Worm (Caenorhabditis elegans) whole organism, late embryonic: ENCODE measurements around the gene K03H1.7.

ENCODE experiments used
- C38D4.7 ChIP-seq: fragments of 200-800 bp; sonication (Bioruptor generic); optimal IDR thresholded peaks from 2 replicates; lab custom pipeline; 2018; ENCODE audit warnings: mild to moderate bottlenecking, missing genetic modification characterization, moderate library complexity, missing compliant biosample characterization
- F13H6.1 ChIP-seq: sonication (generic microtip); optimal IDR thresholded peaks from 2 replicates; lab custom pipeline; 2016; ENCODE audit warnings: missing genetic modification characterization, missing compliant biosample characterization
- K02D7.2 ChIP-seq: sonication (generic microtip); optimal IDR thresholded peaks from 2 replicates; lab custom pipeline; 2017; ENCODE audit warnings: mild to moderate bottlenecking, missing genetic modification characterization, missing compliant biosample characterization
- T23F11.4 ChIP-seq: fragments of 200-800 bp; sonication (Bioruptor generic); optimal IDR thresholded peaks from 2 replicates; lab custom pipeline; 2018; ENCODE audit warnings: mild to moderate bottlenecking, missing genetic modification characterization, missing compliant biosample characterization
- ahr-1 ChIP-seq: sonication (generic microtip); optimal IDR thresholded peaks from 2 replicates; lab custom pipeline; 2016; ENCODE audit warnings: missing genetic modification characterization, missing compliant biosample characterization
- ama-1 ChIP-seq: fragments of 150-350 bp; optimal IDR thresholded peaks from 2 replicates; lab custom pipeline; 2014
- ceh-14 ChIP-seq: sonication (generic microtip); optimal IDR thresholded peaks from 2 replicates; lab custom pipeline; 2016; ENCODE audit warnings: missing genotype, missing genetic modification characterization, missing compliant biosample characterization
- ceh-2 ChIP-seq: sonication (generic microtip); optimal IDR thresholded peaks from 2 replicates; lab custom pipeline; 2016; ENCODE audit warnings: missing genotype, missing genetic modification characterization, missing compliant biosample characterization
- ceh-22 ChIP-seq: sonication (generic microtip); optimal IDR thresholded peaks from 2 replicates; lab custom pipeline; 2017; ENCODE audit warnings: missing biosample characterization, missing genetic modification characterization
- ceh-34 ChIP-seq: sonication (generic microtip); optimal IDR thresholded peaks from 2 replicates; lab custom pipeline; 2016; ENCODE audit warnings: mild to moderate bottlenecking, missing genetic modification characterization, missing compliant biosample characterization
- ceh-45 ChIP-seq: fragments of 200-800 bp; sonication (Bioruptor generic); IDR thresholded peaks from 2 replicates; pipeline ENCODE4 v1.3.6; 2022; ENCODE audit warnings: missing genetic modification reagents, missing genetic modification characterization, missing compliant biosample characterization
- ceh-48 ChIP-seq: sonication (generic microtip); optimal IDR thresholded peaks from 2 replicates; lab custom pipeline; 2016; ENCODE audit warnings: missing genetic modification characterization, inconsistent platforms, missing compliant biosample characterization
- ceh-6 ChIP-seq: fragments of 200-800 bp; sonication (Bioruptor generic); optimal IDR thresholded peaks from 2 replicates; lab custom pipeline; 2018; ENCODE audit warnings: mild to moderate bottlenecking, missing genetic modification characterization, missing compliant biosample characterization
- ceh-9 ChIP-seq: sonication (generic microtip); optimal IDR thresholded peaks from 2 replicates; lab custom pipeline; 2016; ENCODE audit warnings: mild to moderate bottlenecking, missing genetic modification characterization, inconsistent platforms, missing compliant biosample characterization
- che-1 ChIP-seq: sonication (generic microtip); optimal IDR thresholded peaks from 2 replicates; lab custom pipeline; 2016; ENCODE audit warnings: mild to moderate bottlenecking, missing genetic modification characterization, missing compliant biosample characterization
- dmd-4 ChIP-seq: sonication (generic microtip); optimal IDR thresholded peaks from 2 replicates; lab custom pipeline; 2016; ENCODE audit warnings: borderline replicate concordance, missing genetic modification characterization, missing compliant biosample characterization
- elt-2 ChIP-seq: sonication (generic microtip); optimal IDR thresholded peaks from 2 replicates; lab custom pipeline; 2016; ENCODE audit warnings: missing genetic modification reagents, missing genetic modification characterization, missing compliant biosample characterization
- eyg-1 ChIP-seq: sonication (generic microtip); optimal IDR thresholded peaks from 2 replicates; lab custom pipeline; 2016; ENCODE audit warnings: missing genotype, missing genetic modification characterization, missing compliant biosample characterization
- fkh-6 ChIP-seq: sonication (generic microtip); optimal IDR thresholded peaks from 2 replicates; lab custom pipeline; 2016; ENCODE audit warnings: missing genetic modification characterization, missing compliant biosample characterization
- gmeb-2 ChIP-seq: sonication (generic microtip); optimal IDR thresholded peaks from 2 replicates; lab custom pipeline; 2016; ENCODE audit warnings: missing genetic modification characterization, inconsistent platforms, missing compliant biosample characterization
- hlh-15 ChIP-seq: sonication (generic microtip); optimal IDR thresholded peaks from 2 replicates; lab custom pipeline; 2016; ENCODE audit warnings: missing genetic modification characterization, missing compliant biosample characterization
- hlh-8 ChIP-seq: sonication (generic microtip); optimal IDR thresholded peaks from 2 replicates; lab custom pipeline; 2016; ENCODE audit warnings: missing genotype, missing genetic modification characterization, missing compliant biosample characterization
- lim-6 ChIP-seq: sonication (generic microtip); optimal IDR thresholded peaks from 2 replicates; lab custom pipeline; 2016; ENCODE audit warnings: missing genetic modification characterization, missing compliant biosample characterization
- lin-11 ChIP-seq: fragments of 200-800 bp; sonication (Bioruptor generic); optimal IDR thresholded peaks from 2 replicates; lab custom pipeline; 2018; ENCODE audit warnings: mild to moderate bottlenecking, missing genetic modification characterization, missing compliant biosample characterization
- nfya-1 ChIP-seq: sonication (generic microtip); optimal IDR thresholded peaks from 2 replicates; lab custom pipeline; 2017; ENCODE audit warnings: missing genetic modification characterization, mild to moderate bottlenecking, missing compliant biosample characterization, antibody characterized with exemption, moderate library complexity
- nhr-232 ChIP-seq: sonication (generic microtip); optimal IDR thresholded peaks from 2 replicates; lab custom pipeline; 2016; ENCODE audit warnings: missing genetic modification characterization, missing compliant biosample characterization
- npax-4 ChIP-seq: sonication (generic microtip); optimal IDR thresholded peaks from 2 replicates; lab custom pipeline; 2016; ENCODE audit warnings: missing genetic modification characterization, missing compliant biosample characterization
- pat-9 ChIP-seq: fragments of 200-800 bp; sonication (Bioruptor generic); optimal IDR thresholded peaks from 2 replicates; lab custom pipeline; 2018; ENCODE audit warnings: mild to moderate bottlenecking, missing genetic modification characterization, moderate library complexity, missing compliant biosample characterization
- pha-2 ChIP-seq: sonication (generic microtip); optimal IDR thresholded peaks from 2 replicates; lab custom pipeline; 2017; ENCODE audit warnings: mild to moderate bottlenecking, missing genetic modification characterization, missing compliant biosample characterization
- pha-4 ChIP-seq: fragments of 150-350 bp; optimal IDR thresholded peaks from 2 replicates; lab custom pipeline; 2018; ENCODE audit warnings: missing biosample characterization, missing genetic modification reagents, missing genetic modification characterization
- pqm-1 ChIP-seq: sonication (generic microtip); optimal IDR thresholded peaks from 2 replicates; lab custom pipeline; 2016; ENCODE audit warnings: missing genetic modification characterization, missing compliant biosample characterization
- pros-1 ChIP-seq: fragments of 150-350 bp; optimal IDR thresholded peaks from 2 replicates; lab custom pipeline; 2014; ENCODE audit warnings: missing biosample characterization, missing genetic modification reagents, missing genetic modification characterization
- rnt-1 ChIP-seq: sonication (generic microtip); optimal IDR thresholded peaks from 2 replicates; lab custom pipeline; 2016; ENCODE audit warnings: missing genetic modification characterization, missing compliant biosample characterization
- sox-2 ChIP-seq: fragments of 200-800 bp; sonication (Bioruptor generic); IDR thresholded peaks from 2 replicates; pipeline ENCODE4 v1.3.6; 2022; ENCODE audit warnings: missing genetic modification reagents, missing genetic modification characterization, missing compliant biosample characterization
- tbx-2 ChIP-seq: sonication (generic microtip); optimal IDR thresholded peaks from 2 replicates; lab custom pipeline; 2016; ENCODE audit warnings: missing genetic modification characterization, missing compliant biosample characterization
- unc-3 ChIP-seq, 2 experiments: fragments of 200-800 bp in 1 of 2; sonication (Bioruptor generic) in 1 of 2; sonication (generic microtip) in 1 of 2; conservative IDR thresholded peaks in 1 of 2; optimal IDR thresholded peaks in 1 of 2; 2 replicates each; pipeline versions ENCODE4 v1.3.6 to Lab custom; 2016 to 2022; ENCODE audit warnings: missing compliant biosample characterization in 2 of 2, missing genetic modification characterization in 2 of 2, missing genetic modification reagents in 1 of 2

Gene K03H1.7

ce11 chrIII:9927378-9927777 is 19.8 kb upstream of the K03H1.7 start, which contains the start of gene ttr-2:
Gene ttr-2 (plus strand): TSS chrIII:9927769.
- TF ChIP-seq gmeb-2 (tag; lab: Kevin White, UChicago) = no peak
- no peak for TF ChIP-seq lim-6 (tag; lab: Kevin White, UChicago)
- no peak for TF ChIP-seq ama-1 (lab: Kevin White, UChicago)
- TF ChIP-seq pros-1 (tag; lab: Kevin White, UChicago) = no peak
- no peak for TF ChIP-seq fkh-6 (tag; lab: Kevin White, UChicago)
- no peak for TF ChIP-seq eyg-1 (tag; lab: Kevin White, UChicago)
- no peak for TF ChIP-seq F13H6.1 (tag; lab: Kevin White, UChicago)
- no peak for TF ChIP-seq T23F11.4 (GFP tag; lab: Kevin White, UChicago)
- no peak for TF ChIP-seq ceh-2 (tag; lab: Kevin White, UChicago)
- no peak for TF ChIP-seq ahr-1 (tag; lab: Kevin White, UChicago)
- TF ChIP-seq, all 69 proteins: peak for 0

ce11 chrIII:9928777-9929176 is 18.4 kb upstream of the K03H1.7 start, which contains the start of gene ttr-1:
Gene ttr-1 (plus strand): TSS chrIII:9929077.
- TF ChIP-seq ceh-6 (GFP tag; lab: Kevin White, UChicago) (no peak), sox-2 (no peak), pat-9 (tag; lab: Kevin White, UChicago) (no peak), ceh-34 (tag; lab: Kevin White, UChicago) (no peak), elt-2 (tag; lab: Kevin White, UChicago) (no peak), nfya-1 (tag; lab: Kevin White, UChicago) (no peak), pha-4 (tag; lab: Kevin White, UChicago) (no peak), ceh-48 (tag; lab: Kevin White, UChicago) (no peak), nhr-232 (tag; lab: Kevin White, UChicago) (no peak), hlh-15 (tag; lab: Kevin White, UChicago) (no peak), T23F11.4 (GFP tag; lab: Kevin White, UChicago) (no peak), che-1 (tag; lab: Kevin White, UChicago) (no peak), dmd-4 (no peak), fkh-6 (tag; lab: Kevin White, UChicago) (no peak), unc-3 (GFP tag; conservative IDR thresholded peaks at IDR 0.05; lab: Robert Waterston, UW) (no peak), unc-3 (tag; optimal IDR thresholded peaks at IDR 0.05; lab: Kevin White, UChicago) (no peak), ceh-2 (tag; lab: Kevin White, UChicago) (no peak)

- TF ChIP-seq ceh-14 (tag; lab: Kevin White, UChicago) = no peak
- TF ChIP-seq tbx-2 = no peak
- no peak for TF ChIP-seq ceh-6 (GFP tag; lab: Kevin White, UChicago)
- no peak for TF ChIP-seq ceh-45 (GFP tag; lab: Robert Waterston, UW)
- no peak for TF ChIP-seq hlh-8 (tag; lab: Kevin White, UChicago)
- no peak for TF ChIP-seq ceh-9 (tag; lab: Kevin White, UChicago)
- TF ChIP-seq rnt-1 = no peak
- TF ChIP-seq gmeb-2 (tag; lab: Kevin White, UChicago) = no peak
- no peak for TF ChIP-seq npax-4 (tag; lab: Kevin White, UChicago)
- TF ChIP-seq hlh-15 (tag; lab: Kevin White, UChicago) = no peak
- TF ChIP-seq eyg-1 (tag; lab: Kevin White, UChicago) = no peak
- TF ChIP-seq ceh-22 (tag; lab: Kevin White, UChicago) = no peak
- TF ChIP-seq C38D4.7 (GFP tag; lab: Kevin White, UChicago) = no peak
These were observed 17.7 kb upstream of the K03H1.7 start for ce11 chrIII:9929525-9929924.

- no peak for TF ChIP-seq pha-2
- peak; percentile 65 for TF ChIP-seq pqm-1 (tag; lab: Kevin White, UChicago)
- peak; percentile 86 for TF ChIP-seq elt-2 (tag; lab: Kevin White, UChicago)
- TF ChIP-seq lin-11 = no peak
- TF ChIP-seq nfya-1 (tag; lab: Kevin White, UChicago) = no peak
- no peak for TF ChIP-seq K02D7.2
- TF ChIP-seq hlh-8 (tag; lab: Kevin White, UChicago) = no peak
These were observed 16.8 kb upstream of the K03H1.7 start for ce11 chrIII:9930406-9930805.
